Worm (Caenorhabditis elegans) whole organism, mixed stage, embryonic: ENCODE results near the gene nlp-31.

ENCODE experiments used
- drap-1 ChIP-seq: fragments of 200-800 bp; sonication (Bioruptor generic); optimal IDR thresholded peaks from 3 replicates; lab custom pipeline; 2018; ENCODE audit warnings: mild to moderate bottlenecking, missing genetic modification characterization, missing compliant biosample characterization
- elt-3 ChIP-seq: fragments of 150-350 bp; optimal IDR thresholded peaks from 2 replicates; lab custom pipeline; 2014; ENCODE audit warnings: missing biosample characterization, missing genetic modification characterization
- lin-32 ChIP-seq: fragments of 200-800 bp; sonication (Bioruptor generic); optimal IDR thresholded peaks from 2 replicates; lab custom pipeline; 2018; ENCODE audit warnings: mild to moderate bottlenecking, missing genetic modification characterization, missing compliant biosample characterization
- mls-2 ChIP-seq: sonication (generic microtip); optimal IDR thresholded peaks from 2 replicates; lab custom pipeline; 2016; ENCODE audit warnings: mild to moderate bottlenecking, missing genetic modification characterization, moderate library complexity, missing compliant biosample characterization

- TF ChIP-seq elt-3 = no peak
- no peak for TF ChIP-seq drap-1 (GFP tag; lab: Kevin White, UChicago)
- no peak for TF ChIP-seq mls-2 (tag; lab: Kevin White, UChicago)
- no peak for TF ChIP-seq lin-32 (GFP tag; lab: Kevin White, UChicago)
These were observed 2.9 kb upstream of the nlp-31 start, which contains the start of gene str-83 for ce11 chrV:3976964-3977363.
